Worm (Caenorhabditis elegans) whole organism, L1 larva: ENCODE data around the gene R166.2.

Source experiments
- C04F5.9 ChIP-seq: sonication (generic microtip); optimal IDR thresholded peaks from 2 replicates; lab custom pipeline; 2016; ENCODE audit warnings: missing genetic modification characterization, missing compliant biosample characterization
- C34B4.2 ChIP-seq: sonication (generic microtip); optimal IDR thresholded peaks from 2 replicates; lab custom pipeline; 2017; ENCODE audit warnings: mild to moderate bottlenecking, missing genetic modification characterization, missing compliant biosample characterization
- F16B12.6 ChIP-seq: fragments of 150-350 bp; optimal IDR thresholded peaks from 2 replicates; lab custom pipeline; 2014; ENCODE audit warnings: missing biosample characterization, missing genetic modification characterization
- Y116A8C.19 ChIP-seq: sonication (generic microtip); optimal IDR thresholded peaks from 2 replicates; lab custom pipeline; 2016; ENCODE audit warnings: missing compliant biosample characterization, missing genetic modification characterization, borderline replicate concordance
- alr-1 ChIP-seq: fragments of 200-800 bp; sonication (Bioruptor generic); optimal IDR thresholded peaks from 2 replicates; lab custom pipeline; 2018; ENCODE audit warnings: borderline replicate concordance, mild to moderate bottlenecking, missing genetic modification characterization, missing compliant biosample characterization
- aly-2 ChIP-seq: fragments of 150-350 bp; optimal IDR thresholded peaks from 2 replicates; lab custom pipeline; 2014; ENCODE audit warnings: missing biosample characterization, missing genetic modification characterization
- ceh-8 ChIP-seq: fragments of 200-800 bp; sonication (Bioruptor generic); optimal IDR thresholded peaks from 2 replicates; lab custom pipeline; 2018; ENCODE audit warnings: mild to moderate bottlenecking, missing genetic modification characterization, moderate library complexity, missing compliant biosample characterization
- ces-1 ChIP-seq: fragments of 150-350 bp; optimal IDR thresholded peaks from 2 replicates; lab custom pipeline; 2014; ENCODE audit warnings: missing biosample characterization, missing genetic modification reagents, missing genetic modification characterization
- dpl-1 ChIP-seq, 3 experiments: fragments of 150-350 bp in 2 of 3; sonication (generic microtip) in 1 of 3; optimal IDR thresholded peaks; 2 replicates each; lab custom pipeline; 2014 to 2017; ENCODE audit warnings: missing biosample characterization in 3 of 3, missing genetic modification characterization in 3 of 3, missing genetic modification reagents in 3 of 3
- dsc-1 ChIP-seq: sonication (generic microtip); optimal IDR thresholded peaks from 2 replicates; lab custom pipeline; 2016; ENCODE audit warnings: mild to moderate bottlenecking, missing genetic modification characterization, missing compliant biosample characterization
- efl-1 ChIP-seq, 4 experiments: fragments of 150-350 bp; optimal IDR thresholded peaks in 3 of 4; peaks in 1 of 4; 1 replicate in 1 of 4; 2 replicates in 3 of 4; lab custom pipeline; 2014; ENCODE audit warnings: missing biosample characterization in 2 of 4, missing genetic modification characterization in 2 of 4, missing genetic modification reagents in 2 of 4
- efl-3 ChIP-seq: fragments of 200-800 bp; sonication (Bioruptor generic); optimal IDR thresholded peaks from 2 replicates; lab custom pipeline; 2018; ENCODE audit warnings: mild to moderate bottlenecking, missing genetic modification characterization, missing compliant biosample characterization
- egl-27 ChIP-seq, 2 experiments: fragments of 150-350 bp in 1 of 2; sonication (generic microtip); optimal IDR thresholded peaks; 3 replicates each; lab custom pipeline; 2017 to 2018; ENCODE audit warnings: missing biosample characterization in 2 of 2, missing genetic modification characterization in 2 of 2, missing genetic modification reagents in 2 of 2
- elt-3 ChIP-seq, 6 experiments: fragments of 150-350 bp in 1 of 6; sonication (generic microtip); optimal IDR thresholded peaks; 2 replicates each; lab custom pipeline; 2017 to 2018; ENCODE audit warnings: missing biosample characterization in 6 of 6, missing genetic modification characterization in 6 of 6, inconsistent platforms in 1 of 6
- fkh-4 ChIP-seq: sonication (generic microtip); optimal IDR thresholded peaks from 2 replicates; lab custom pipeline; 2016; ENCODE audit warnings: missing compliant biosample characterization, missing genetic modification characterization, borderline replicate concordance
- fos-1 ChIP-seq: fragments of 150-350 bp; optimal IDR thresholded peaks from 2 replicates; lab custom pipeline; 2014; ENCODE audit warnings: missing biosample characterization, missing genetic modification characterization
- grh-1 ChIP-seq: fragments of 200-800 bp; sonication (Bioruptor generic); IDR thresholded peaks from 2 replicates; pipeline ENCODE4 v1.3.6; 2022; ENCODE audit warnings: missing genetic modification reagents, missing genetic modification characterization, missing compliant biosample characterization
- hlh-17 ChIP-seq: fragments of 200-800 bp; sonication (Bioruptor generic); optimal IDR thresholded peaks from 2 replicates; lab custom pipeline; 2018; ENCODE audit warnings: missing genetic modification characterization, mild to moderate bottlenecking, missing compliant biosample characterization, moderate library complexity, borderline replicate concordance
- hlh-4 ChIP-seq: sonication (generic microtip); optimal IDR thresholded peaks from 2 replicates; lab custom pipeline; 2016; ENCODE audit warnings: mild to moderate bottlenecking, missing genetic modification characterization, missing compliant biosample characterization
- isw-1 ChIP-seq: fragments of 200-800 bp; sonication (Bioruptor generic); IDR thresholded peaks from 2 replicates; pipeline ENCODE4 v1.3.6; 2022; ENCODE audit warnings: missing genetic modification characterization, missing compliant biosample characterization
- jun-1 ChIP-seq: fragments of 150-350 bp; optimal IDR thresholded peaks from 2 replicates; lab custom pipeline; 2014; ENCODE audit warnings: missing biosample characterization, missing genetic modification reagents, missing genetic modification characterization
- lin-14 ChIP-seq: fragments of 200-800 bp; sonication (Bioruptor generic); optimal IDR thresholded peaks from 2 replicates; lab custom pipeline; 2018; ENCODE audit warnings: mild to moderate bottlenecking, missing genetic modification characterization, moderate library complexity, missing compliant biosample characterization
- lin-35 ChIP-seq, 2 experiments: fragments of 150-350 bp; optimal IDR thresholded peaks; 2 replicates each; lab custom pipeline; 2014; ENCODE audit warnings: missing biosample characterization in 2 of 2, missing genetic modification characterization in 2 of 2, missing genetic modification reagents in 2 of 2
- lir-3 ChIP-seq: sonication (generic microtip); optimal IDR thresholded peaks from 2 replicates; lab custom pipeline; 2016; ENCODE audit warnings: mild to moderate bottlenecking, missing genetic modification characterization, moderate library complexity, missing compliant biosample characterization; ENCODE audit not compliant: poor library complexity
- lsy-2 ChIP-seq, 2 experiments: fragments of 150-350 bp; optimal IDR thresholded peaks; 2 replicates each; lab custom pipeline; 2014; ENCODE audit warnings: missing biosample characterization in 2 of 2, missing genetic modification characterization in 2 of 2
- mef-2 ChIP-seq: fragments of 150-350 bp; optimal IDR thresholded peaks from 2 replicates; lab custom pipeline; 2014; ENCODE audit warnings: missing biosample characterization, missing genetic modification characterization
- mep-1 ChIP-seq: fragments of 150-350 bp; optimal IDR thresholded peaks from 2 replicates; lab custom pipeline; 2014; ENCODE audit warnings: missing biosample characterization, missing genetic modification characterization
- nhr-71 ChIP-seq: sonication (generic microtip); optimal IDR thresholded peaks from 2 replicates; lab custom pipeline; 2016; ENCODE audit warnings: mild to moderate bottlenecking, missing genetic modification characterization, moderate library complexity, missing compliant biosample characterization
- nhr-77 ChIP-seq: fragments of 150-350 bp; optimal IDR thresholded peaks from 2 replicates; lab custom pipeline; 2014; ENCODE audit warnings: missing biosample characterization, missing genetic modification characterization
- nhr-84 ChIP-seq: sonication (generic microtip); optimal IDR thresholded peaks from 2 replicates; lab custom pipeline; 2017; ENCODE audit warnings: missing biosample characterization, missing genetic modification characterization
- nhr-85 ChIP-seq: sonication (generic microtip); peaks from one replicate; lab custom pipeline; 2016; ENCODE audit warnings: missing genetic modification characterization, inconsistent platforms, missing compliant biosample characterization
- nhr-90 ChIP-seq: sonication (generic microtip); optimal IDR thresholded peaks from 2 replicates; lab custom pipeline; 2016; ENCODE audit warnings: mild to moderate bottlenecking, missing genetic modification characterization, missing compliant biosample characterization; ENCODE audit not compliant: poor library complexity
- pag-3 ChIP-seq: sonication (generic microtip); optimal IDR thresholded peaks from 2 replicates; lab custom pipeline; 2017; ENCODE audit warnings: missing genetic modification characterization, mild to moderate bottlenecking, missing compliant biosample characterization, antibody characterized with exemption, borderline replicate concordance; ENCODE audit not compliant: insufficient read depth
- pax-3 ChIP-seq: fragments of 200-800 bp; sonication (Bioruptor generic); optimal IDR thresholded peaks from 2 replicates; lab custom pipeline; 2018; ENCODE audit warnings: mild to moderate bottlenecking, missing genetic modification characterization, moderate library complexity, missing compliant biosample characterization
- pqm-1 ChIP-seq: sonication (generic microtip); optimal IDR thresholded peaks from 3 replicates; lab custom pipeline; 2017; ENCODE audit warnings: missing biosample characterization, missing genetic modification characterization
- rnt-1 ChIP-seq: sonication (generic microtip); optimal IDR thresholded peaks from 2 replicates; lab custom pipeline; 2016; ENCODE audit warnings: mild to moderate bottlenecking, missing genetic modification characterization, moderate library complexity, missing compliant biosample characterization
- skn-1 ChIP-seq: fragments of 150-350 bp; optimal IDR thresholded peaks from 2 replicates; lab custom pipeline; 2014; ENCODE audit warnings: missing biosample characterization, missing genetic modification characterization
- snu-23 ChIP-seq: sonication (generic microtip); optimal IDR thresholded peaks from 2 replicates; lab custom pipeline; 2016; ENCODE audit warnings: missing genetic modification characterization, missing compliant biosample characterization
- sup-37 ChIP-seq: fragments of 200-800 bp; sonication (Bioruptor generic); optimal IDR thresholded peaks from 2 replicates; lab custom pipeline; 2018; ENCODE audit warnings: mild to moderate bottlenecking, missing genetic modification characterization, missing compliant biosample characterization
- swsn-7 ChIP-seq: sonication (generic microtip); optimal IDR thresholded peaks from 2 replicates; lab custom pipeline; 2016; ENCODE audit warnings: missing genetic modification characterization, missing compliant biosample characterization
- unc-130 ChIP-seq: fragments of 150-350 bp; optimal IDR thresholded peaks from 2 replicates; lab custom pipeline; 2017; ENCODE audit warnings: missing biosample characterization, missing genetic modification characterization, inconsistent platforms
- unc-30 ChIP-seq: sonication (generic microtip); optimal IDR thresholded peaks from 2 replicates; lab custom pipeline; 2017; ENCODE audit warnings: missing biosample characterization, missing genetic modification characterization
- unc-86 ChIP-seq: sonication (generic microtip); optimal IDR thresholded peaks from 2 replicates; lab custom pipeline; 2016; ENCODE audit warnings: missing genetic modification characterization, missing compliant biosample characterization
- unc-98 ChIP-seq: fragments of 200-800 bp; sonication (Bioruptor generic); IDR thresholded peaks from 2 replicates; pipeline ENCODE4 v1.3.6; 2022; ENCODE audit warnings: missing genetic modification characterization, missing compliant biosample characterization
- xbp-1 ChIP-seq: sonication (generic microtip); optimal IDR thresholded peaks from 2 replicates; lab custom pipeline; 2016; ENCODE audit warnings: missing genetic modification characterization, missing compliant biosample characterization
- zip-4 ChIP-seq: fragments of 200-800 bp; sonication (Bioruptor generic); optimal IDR thresholded peaks from 2 replicates; lab custom pipeline; 2018; ENCODE audit warnings: mild to moderate bottlenecking, missing genetic modification characterization, moderate library complexity, missing compliant biosample characterization
- ztf-11 ChIP-seq, 2 experiments: sonication (generic microtip); optimal IDR thresholded peaks; 2 replicates each; lab custom pipeline; 2016 to 2017; ENCODE audit warnings: missing genetic modification characterization in 2 of 2, missing biosample characterization in 1 of 2, missing compliant biosample characterization in 1 of 2
- ztf-4 ChIP-seq: fragments of 150-350 bp; optimal IDR thresholded peaks from 2 replicates; lab custom pipeline; 2014; ENCODE audit warnings: missing biosample characterization, missing genetic modification characterization

Gene R166.2

DNA sequence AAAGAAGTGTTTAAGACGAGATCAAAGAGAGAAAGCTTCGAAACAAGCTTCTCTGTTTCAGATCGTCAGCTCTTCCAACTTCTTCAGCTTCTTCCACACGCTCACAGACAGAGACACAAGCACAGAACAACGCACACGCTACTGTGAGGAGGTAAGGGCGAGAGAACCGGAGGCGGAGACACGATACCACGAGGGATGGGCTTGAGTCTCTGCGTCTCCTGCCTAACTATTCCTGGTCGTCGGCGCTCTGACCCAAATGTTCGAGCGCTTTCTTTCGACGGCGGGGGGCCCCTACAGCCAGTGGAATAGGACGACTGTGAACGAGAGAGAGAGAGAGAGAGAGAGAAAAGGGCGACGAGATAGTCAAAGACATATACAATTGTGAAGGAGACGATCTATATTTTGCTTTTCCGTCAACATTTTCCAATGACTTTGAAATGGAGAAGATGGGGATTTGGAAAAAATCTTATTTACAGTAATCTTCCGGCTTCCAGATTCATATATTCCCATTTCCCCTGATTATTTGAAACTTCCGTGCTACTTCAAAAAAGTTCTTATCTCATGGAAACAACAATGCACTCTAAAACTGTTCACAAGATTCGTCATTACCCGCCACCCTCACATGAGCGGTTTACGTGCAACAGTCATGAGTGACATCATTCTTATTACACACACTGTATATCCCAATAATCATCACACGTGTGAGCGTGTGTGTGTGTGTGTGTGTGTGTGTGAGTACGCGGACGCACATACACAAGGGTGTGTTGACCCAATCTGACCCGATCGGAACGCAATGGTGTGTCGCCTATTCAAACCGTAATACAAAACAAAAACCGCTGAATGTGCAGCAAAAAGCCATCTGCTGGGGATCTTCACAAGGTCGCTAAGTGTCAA is 11.6 kb upstream of the R166.2 start:
- TF ChIP-seq isw-1 (GFP tag; lab: Robert Waterston, UW) (peak; percentile 59), Y116A8C.19 (no peak), mep-1 (tag; lab: Kevin White, UChicago) (peak; percentile 48), C04F5.9 (tag; lab: Kevin White, UChicago) (peak; percentile 19), fkh-4 (tag; lab: Kevin White, UChicago) (no peak), skn-1 (tag; lab: Kevin White, UChicago) (peak; percentile 91), F16B12.6 (tag; lab: Kevin White, UChicago) (peak; percentile 29), efl-3 (GFP tag; lab: Kevin White, UChicago) (no peak), elt-3 (tag; optimal IDR thresholded peaks at IDR 0.05; lab: Kevin White, UChicago) (peak in 4 of 6 experiments; percentile 17 to 64 (median 50)), nhr-85 (tag; lab: Kevin White, UChicago) (peak; percentile 92), unc-130 (tag; lab: Kevin White, UChicago) (peak; percentile 22), pag-3 (tag; lab: Kevin White, UChicago) (no peak), alr-1 (tag; lab: Kevin White, UChicago) (no peak), ztf-11 (tag; optimal IDR thresholded peaks at IDR 0.05; lab: Kevin White, UChicago) (peak in 1 of 2 experiments; percentile 72), nhr-90 (tag; lab: Kevin White, UChicago) (peak; percentile 65), dpl-1 (GFP tag; optimal IDR thresholded peaks at IDR 0.05; lab: Kevin White, UChicago) (peak; percentile 44 to 59 (median 45)), hlh-17 (GFP tag; lab: Kevin White, UChicago) (no peak), lir-3 (tag; lab: Kevin White, UChicago) (peak; percentile 34), efl-1 (optimal IDR thresholded peaks at IDR 0.05; lab: Kevin White, UChicago) (peak; percentile 71 to 82), efl-1 (GFP tag; optimal IDR thresholded peaks at IDR 0.05 in 1 of 2; lab: Kevin White, UChicago) (peak; percentile 44 to 92), xbp-1 (tag; lab: Kevin White, UChicago) (peak; percentile 78), dsc-1 (tag; lab: Kevin White, UChicago) (peak; percentile 57), nhr-71 (tag; lab: Kevin White, UChicago) (peak; percentile 96), unc-98 (GFP tag; lab: Robert Waterston, UW) (no peak), grh-1 (peak; percentile 39), fos-1 (tag; lab: Kevin White, UChicago) (peak; percentile 50), lsy-2 (tag; optimal IDR thresholded peaks at IDR 0.05; lab: Kevin White, UChicago) (peak; percentile 81 to 90), lin-14 (GFP tag; lab: Kevin White, UChicago) (peak; percentile 96), ceh-8 (GFP tag; lab: Kevin White, UChicago) (peak; percentile 15), mef-2 (peak; percentile 45), ztf-4 (tag; lab: Kevin White, UChicago) (peak; percentile 87), pax-3 (tag; lab: Kevin White, UChicago) (peak; percentile 66), jun-1 (tag; lab: Kevin White, UChicago) (peak; percentile 89), aly-2 (tag; lab: Kevin White, UChicago) (peak; percentile 16), snu-23 (GFP tag; lab: Kevin White, UChicago) (peak; percentile 94), hlh-4 (tag; lab: Kevin White, UChicago) (no peak), unc-30 (tag; lab: Kevin White, UChicago) (no peak), ces-1 (GFP tag; lab: Kevin White, UChicago) (no peak), lin-35 (GFP tag; optimal IDR thresholded peaks at IDR 0.05; lab: Kevin White, UChicago) (peak; percentile 72 to 77), C34B4.2 (tag; lab: Kevin White, UChicago) (no peak), sup-37 (peak; percentile 5), egl-27 (tag; optimal IDR thresholded peaks at IDR 0.05; lab: Kevin White, UChicago) (peak in 1 of 2 experiments; percentile 56), swsn-7 (tag; lab: Kevin White, UChicago) (peak; percentile 90), nhr-77 (tag; lab: Kevin White, UChicago) (peak; percentile 70), pqm-1 (tag; lab: Kevin White, UChicago) (no peak), zip-4 (no peak), unc-86 (tag; lab: Kevin White, UChicago) (peak; percentile 90), rnt-1 (tag; lab: Kevin White, UChicago) (peak; percentile 84), nhr-84 (tag; lab: Kevin White, UChicago) (no peak)
